Worm (Caenorhabditis elegans) whole organism, L3 larva: ENCODE measurements around the gene cdkl-1.

ENCODE experiments used
- R02D3.7 ChIP-seq: fragments of 150-350 bp; optimal IDR thresholded peaks from 2 replicates; lab custom pipeline; 2014; ENCODE audit warnings: missing biosample characterization, missing genetic modification characterization
- ZK546.5 ChIP-seq: sonication (generic microtip); optimal IDR thresholded peaks from 2 replicates; lab custom pipeline; 2017; ENCODE audit warnings: missing biosample characterization, missing genetic modification characterization
- aly-2 ChIP-seq: fragments of 150-350 bp; optimal IDR thresholded peaks from 2 replicates; lab custom pipeline; 2014; ENCODE audit warnings: missing biosample characterization, missing genetic modification characterization
- ama-1 ChIP-seq: fragments of 150-350 bp; optimal IDR thresholded peaks from 2 replicates; lab custom pipeline; 2018
- ceh-16 ChIP-seq: sonication (generic microtip); optimal IDR thresholded peaks from 2 replicates; lab custom pipeline; 2017; ENCODE audit warnings: missing biosample characterization, missing genetic modification characterization
- ceh-28 ChIP-seq: fragments of 150-350 bp; optimal IDR thresholded peaks from 2 replicates; lab custom pipeline; 2014; ENCODE audit warnings: missing biosample characterization, missing genetic modification reagents, missing genetic modification characterization
- ceh-82 ChIP-seq: fragments of 150-350 bp; optimal IDR thresholded peaks from 2 replicates; lab custom pipeline; 2014; ENCODE audit warnings: missing biosample characterization, missing genetic modification characterization
- ceh-9 ChIP-seq: sonication (generic microtip); optimal IDR thresholded peaks from 2 replicates; lab custom pipeline; 2018; ENCODE audit warnings: missing biosample characterization, missing genetic modification characterization
- daf-12 ChIP-seq: fragments of 150-350 bp; optimal IDR thresholded peaks from 2 replicates; lab custom pipeline; 2014; ENCODE audit warnings: missing biosample characterization, missing genetic modification reagents, missing genetic modification characterization
- egl-27 ChIP-seq: sonication (generic microtip); optimal IDR thresholded peaks from 4 replicates; lab custom pipeline; 2017; ENCODE audit warnings: missing biosample characterization, missing genetic modification reagents, missing genetic modification characterization
- egl-5 ChIP-seq: fragments of 150-350 bp; optimal IDR thresholded peaks from 2 replicates; lab custom pipeline; 2017; ENCODE audit warnings: missing biosample characterization, missing genetic modification reagents, missing genetic modification characterization, inconsistent platforms
- elt-1 ChIP-seq: fragments of 150-350 bp; optimal IDR thresholded peaks from 2 replicates; lab custom pipeline; 2014; ENCODE audit warnings: missing biosample characterization, missing genetic modification characterization
- elt-2 ChIP-seq: sonication (generic microtip); optimal IDR thresholded peaks from 2 replicates; lab custom pipeline; 2016; ENCODE audit warnings: missing genetic modification reagents, mild to moderate bottlenecking, missing genetic modification characterization, missing compliant biosample characterization
- elt-3 ChIP-seq, 3 experiments: fragments of 150-350 bp in 1 of 3; sonication (generic microtip) in 2 of 3; optimal IDR thresholded peaks; 2 replicates in 2 of 3; 4 replicates in 1 of 3; lab custom pipeline; 2014 to 2017; ENCODE audit warnings: missing biosample characterization in 3 of 3, missing genetic modification characterization in 3 of 3
- eor-1 ChIP-seq, 2 experiments: fragments of 150-350 bp; optimal IDR thresholded peaks; 2 replicates each; lab custom pipeline; 2014 to 2018; ENCODE audit warnings: missing biosample characterization in 2 of 2, missing genetic modification characterization in 2 of 2
- fkh-10 ChIP-seq: sonication (generic microtip); optimal IDR thresholded peaks from 2 replicates; lab custom pipeline; 2017; ENCODE audit warnings: missing biosample characterization, missing genetic modification reagents, missing genetic modification characterization
- fkh-2 ChIP-seq: fragments of 150-350 bp; optimal IDR thresholded peaks from 2 replicates; lab custom pipeline; 2014; ENCODE audit warnings: missing biosample characterization, missing genetic modification reagents, missing genetic modification characterization
- fos-1 ChIP-seq: fragments of 150-350 bp; optimal IDR thresholded peaks from 2 replicates; lab custom pipeline; 2014; ENCODE audit warnings: missing biosample characterization, missing genetic modification characterization
- hmg-11 ChIP-seq: sonication (generic microtip); optimal IDR thresholded peaks from 2 replicates; lab custom pipeline; 2016; ENCODE audit warnings: missing genetic modification characterization, missing compliant biosample characterization
- jun-1 ChIP-seq: fragments of 150-350 bp; optimal IDR thresholded peaks from 2 replicates; lab custom pipeline; 2014; ENCODE audit warnings: missing biosample characterization, missing genetic modification reagents, missing genetic modification characterization
- lin-15B ChIP-seq: fragments of 150-350 bp; optimal IDR thresholded peaks from 2 replicates; lab custom pipeline; 2014; ENCODE audit warnings: missing biosample characterization, missing genetic modification characterization
- lin-39 ChIP-seq: fragments of 150-350 bp; optimal IDR thresholded peaks from 2 replicates; lab custom pipeline; 2018; ENCODE audit warnings: missing biosample characterization, missing genetic modification reagents, missing genetic modification characterization
- lsy-12 ChIP-seq: sonication (generic microtip); optimal IDR thresholded peaks from 2 replicates; lab custom pipeline; 2016; ENCODE audit warnings: mild to moderate bottlenecking, missing genetic modification characterization, missing compliant biosample characterization
- mdl-1 ChIP-seq: fragments of 150-350 bp; optimal IDR thresholded peaks from 2 replicates; lab custom pipeline; 2014; ENCODE audit warnings: missing biosample characterization, missing genetic modification characterization
- mml-1 ChIP-seq: fragments of 150-350 bp; sonication (generic microtip); optimal IDR thresholded peaks from 3 replicates; lab custom pipeline; 2014; ENCODE audit warnings: missing biosample characterization, missing genetic modification characterization
- nfya-1 ChIP-seq: sonication (generic microtip); optimal IDR thresholded peaks from 2 replicates; lab custom pipeline; 2017; ENCODE audit warnings: missing genetic modification characterization, mild to moderate bottlenecking, missing compliant biosample characterization, antibody characterized with exemption, moderate library complexity; ENCODE audit not compliant: insufficient read depth
- nhr-11 ChIP-seq: fragments of 150-350 bp; optimal IDR thresholded peaks from 2 replicates; lab custom pipeline; 2014; ENCODE audit warnings: missing biosample characterization, missing genetic modification characterization
- nhr-12 ChIP-seq: fragments of 150-350 bp; optimal IDR thresholded peaks from 2 replicates; lab custom pipeline; 2014; ENCODE audit warnings: missing biosample characterization, missing genetic modification characterization
- nhr-23 ChIP-seq: fragments of 150-350 bp; optimal IDR thresholded peaks from 2 replicates; lab custom pipeline; 2014; ENCODE audit warnings: missing biosample characterization, missing genetic modification reagents, missing genetic modification characterization
- nhr-237 ChIP-seq: fragments of 150-350 bp; optimal IDR thresholded peaks from 2 replicates; lab custom pipeline; 2014; ENCODE audit warnings: missing biosample characterization, missing genetic modification characterization
- nhr-25 ChIP-seq: sonication (generic microtip); optimal IDR thresholded peaks from 2 replicates; lab custom pipeline; 2017; ENCODE audit warnings: missing biosample characterization, missing genetic modification characterization
- nhr-28 ChIP-seq: fragments of 150-350 bp; optimal IDR thresholded peaks from 2 replicates; lab custom pipeline; 2014; ENCODE audit warnings: missing biosample characterization, missing genetic modification characterization
- nhr-43 ChIP-seq: sonication (generic microtip); optimal IDR thresholded peaks from 2 replicates; lab custom pipeline; 2016; ENCODE audit warnings: mild to moderate bottlenecking, missing genetic modification characterization, missing compliant biosample characterization; ENCODE audit not compliant: poor library complexity, severe bottlenecking
- nhr-67 ChIP-seq: fragments of 150-350 bp; optimal IDR thresholded peaks from 2 replicates; lab custom pipeline; 2014; ENCODE audit warnings: missing biosample characterization, missing genetic modification characterization
- nhr-76 ChIP-seq: fragments of 150-350 bp; sonication (generic microtip); optimal IDR thresholded peaks from 5 replicates; lab custom pipeline; 2014; ENCODE audit warnings: missing biosample characterization, missing genetic modification characterization
- nhr-77 ChIP-seq: fragments of 150-350 bp; optimal IDR thresholded peaks from 2 replicates; lab custom pipeline; 2014; ENCODE audit warnings: missing biosample characterization, missing genetic modification characterization
- pha-4 ChIP-seq: fragments of 150-350 bp; optimal IDR thresholded peaks from 2 replicates; lab custom pipeline; 2014; ENCODE audit warnings: missing biosample characterization, missing genetic modification reagents, missing genetic modification characterization
- pqm-1 ChIP-seq: fragments of 150-350 bp; optimal IDR thresholded peaks from 2 replicates; lab custom pipeline; 2017; ENCODE audit warnings: missing biosample characterization, missing genetic modification characterization, inconsistent platforms
- sea-2 ChIP-seq: fragments of 150-350 bp; sonication (generic microtip); optimal IDR thresholded peaks from 4 replicates; lab custom pipeline; 2014; ENCODE audit warnings: missing biosample characterization, missing genetic modification reagents, missing genetic modification characterization
- skn-1 ChIP-seq: fragments of 150-350 bp; optimal IDR thresholded peaks from 2 replicates; lab custom pipeline; 2014; ENCODE audit warnings: missing biosample characterization, missing genetic modification characterization
- snpc-4 ChIP-seq: fragments of 150-350 bp; optimal IDR thresholded peaks from 2 replicates; lab custom pipeline; 2014; ENCODE audit warnings: missing biosample characterization, missing genetic modification characterization
- tbx-2 ChIP-seq: sonication (generic microtip); optimal IDR thresholded peaks from 2 replicates; lab custom pipeline; 2016; ENCODE audit warnings: mild to moderate bottlenecking, missing genetic modification characterization, missing compliant biosample characterization
- unc-39 ChIP-seq: sonication (generic microtip); optimal IDR thresholded peaks from 4 replicates; lab custom pipeline; 2017; ENCODE audit warnings: missing biosample characterization, missing genetic modification characterization
- unc-62 ChIP-seq: fragments of 150-350 bp; sonication (generic microtip); optimal IDR thresholded peaks from 4 replicates; lab custom pipeline; 2014; ENCODE audit warnings: missing biosample characterization, missing genetic modification reagents, missing genetic modification characterization
- zag-1 ChIP-seq: fragments of 150-350 bp; optimal IDR thresholded peaks from 2 replicates; lab custom pipeline; 2014; ENCODE audit warnings: missing biosample characterization, missing genetic modification characterization
- ztf-11 ChIP-seq: fragments of 150-350 bp; optimal IDR thresholded peaks from 2 replicates; lab custom pipeline; 2014; ENCODE audit warnings: missing biosample characterization, missing genetic modification characterization
- ztf-4 ChIP-seq: fragments of 150-350 bp; optimal IDR thresholded peaks from 2 replicates; lab custom pipeline; 2014; ENCODE audit warnings: missing biosample characterization, missing genetic modification characterization

The cdkl-1 gene

DNA sequence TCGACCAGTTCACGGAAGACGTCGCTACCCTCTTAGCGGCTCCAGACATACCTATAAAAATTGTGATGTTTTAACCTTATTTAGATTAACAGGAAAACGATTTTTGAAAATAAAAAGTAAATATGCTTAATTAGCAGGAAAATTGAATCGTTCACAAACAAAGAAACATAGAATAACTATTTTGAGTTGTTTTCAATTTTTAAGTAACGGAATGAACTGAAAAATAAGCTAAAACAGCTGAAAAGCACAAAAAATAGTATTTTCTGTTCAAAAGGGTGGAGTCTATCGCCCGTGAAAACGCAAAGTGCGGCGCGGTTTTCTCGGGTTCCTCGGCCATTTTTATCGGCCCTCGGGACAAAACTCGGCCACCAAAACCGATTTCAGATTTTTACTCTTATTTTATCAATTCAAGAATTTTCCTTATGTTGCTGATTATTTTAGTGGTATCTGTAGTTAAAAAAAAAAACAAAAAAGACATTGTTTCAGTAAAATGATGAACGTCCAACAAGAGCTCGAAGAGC, 25.2 kb downstream of the cdkl-1 start, which contains the start of the genes atp-5 and lmtr-3:
Gene atp-5 (minus strand): TSS at position 51 of the 521 bp plus-strand sequence.
Gene lmtr-3 (plus strand): TSS at position 370 of the 521 bp plus-strand sequence.
- no peak for TF ChIP-seq zag-1
- TF ChIP-seq nhr-25 (tag; lab: Kevin White, UChicago): peak; percentile 64
- peak; percentile 81 for TF ChIP-seq pha-4
- TF ChIP-seq pqm-1 (tag; lab: Kevin White, UChicago): peak; percentile 42
- no peak for TF ChIP-seq nhr-77 (tag; lab: Kevin White, UChicago)
- no peak for TF ChIP-seq mml-1 (tag; lab: Kevin White, UChicago)
- no peak for TF ChIP-seq tbx-2 (tag; lab: Kevin White, UChicago)
- no peak for TF ChIP-seq ceh-16
- TF ChIP-seq egl-27 (tag; lab: Kevin White, UChicago): no peak
- peak; percentile 91 for TF ChIP-seq nhr-43 (tag; lab: Kevin White, UChicago)
- no peak for TF ChIP-seq elt-3 (tag; optimal IDR thresholded peaks at IDR 0.05; lab: Kevin White, UChicago)
- no peak for TF ChIP-seq unc-62 (GFP tag; lab: Kevin White, UChicago)
- TF ChIP-seq R02D3.7: peak; percentile 14
- no peak for TF ChIP-seq mdl-1 (tag; lab: Kevin White, UChicago)
- TF ChIP-seq fkh-10: no peak
- no peak for TF ChIP-seq aly-2
- TF ChIP-seq nfya-1 (tag; lab: Kevin White, UChicago): peak; percentile 74
- TF ChIP-seq lsy-12 (tag; lab: Kevin White, UChicago): peak; percentile 52
- no peak for TF ChIP-seq jun-1 (tag; lab: Kevin White, UChicago)
- no peak for TF ChIP-seq ceh-82
- TF ChIP-seq ZK546.5: no peak
- no peak for TF ChIP-seq ztf-4 (tag; lab: Kevin White, UChicago)
- no peak for TF ChIP-seq ceh-28 (tag; lab: Kevin White, UChicago)
- no peak for TF ChIP-seq elt-1 (tag; lab: Kevin White, UChicago)
- no peak for TF ChIP-seq nhr-67 (tag; lab: Kevin White, UChicago)
- TF ChIP-seq daf-12 (tag; lab: Kevin White, UChicago): no peak
- peak; percentile 85 for TF ChIP-seq lin-15B (tag; lab: Kevin White, UChicago)
- no peak for TF ChIP-seq ztf-11 (tag; lab: Kevin White, UChicago)
- peak; percentile 64 for TF ChIP-seq elt-2 (tag; lab: Kevin White, UChicago)
- TF ChIP-seq unc-39 (tag; lab: Kevin White, UChicago): no peak
- TF ChIP-seq sea-2: no peak
- no peak for TF ChIP-seq nhr-76 (tag; lab: Kevin White, UChicago)
- TF ChIP-seq nhr-23: peak; percentile 52
- peak; percentile 65 for TF ChIP-seq lin-39 (tag; lab: Kevin White, UChicago)
- TF ChIP-seq fkh-2 (tag; lab: Kevin White, UChicago): no peak
- TF ChIP-seq hmg-11 (tag; lab: Kevin White, UChicago): peak; percentile 80
- TF ChIP-seq nhr-28 (tag; lab: Kevin White, UChicago): no peak
- TF ChIP-seq nhr-11 (tag; lab: Kevin White, UChicago): no peak
- TF ChIP-seq eor-1 (tag; optimal IDR thresholded peaks at IDR 0.05; lab: Kevin White, UChicago): no peak
- TF ChIP-seq ceh-9 (tag; lab: Kevin White, UChicago): no peak
- no peak for TF ChIP-seq nhr-237 (tag; lab: Kevin White, UChicago)
- TF ChIP-seq snpc-4 (tag; lab: Kevin White, UChicago): peak; percentile 81
- TF ChIP-seq ama-1 (lab: Kevin White, UChicago): no peak
- TF ChIP-seq fos-1 (tag; lab: Kevin White, UChicago): no peak
- TF ChIP-seq egl-5 (tag; lab: Kevin White, UChicago): no peak
- no peak for TF ChIP-seq nhr-12
- TF ChIP-seq skn-1 (tag; lab: Kevin White, UChicago): no peak
